Worm (Caenorhabditis elegans): ENCODE data around the gene C27A2.12.

Gene C27A2.12

ce11 chrII:5055129-5055666 lies 2.7 kb downstream of the C27A2.12 start, which contains the start of the genes ify-1 and rpl-22 (continued):
- TF ChIP-seq K12H6.12 (tag; optimal IDR thresholded peaks at IDR 0.05) (peak; percentile 56), ceh-100 (GFP tag; IDR thresholded peaks at IDR 0.05) (peak; percentile 90), attf-3 (GFP tag; conservative IDR thresholded peaks at IDR 0.05) (peak; percentile 65), somi-1 (GFP tag; optimal IDR thresholded peaks at IDR 0.05) (no peak), ztf-28 (GFP tag; IDR thresholded peaks at IDR 0.05) (0 out of 2 replicates have a peak, but pooled peaks have one; percentile 42), zfh-2 (GFP tag; conservative IDR thresholded peaks at IDR 0.05) (no peak), ztf-22 (GFP tag; optimal IDR thresholded peaks at IDR 0.05) (no peak), mel-28 (tag; optimal IDR thresholded peaks at IDR 0.05; ENCODE audit: borderline replicate concordance) (no peak), lin-35 (GFP tag; optimal IDR thresholded peaks at IDR 0.05) (peak; percentile 8 to 91 (median 70)), Y79H2A.3 (GFP tag; conservative IDR thresholded peaks at IDR 0.05) (no peak), lsy-27 (tag; optimal IDR thresholded peaks at IDR 0.05; ENCODE audit: borderline replicate concordance, insufficient read depth) (no peak), gei-17 (GFP tag; optimal IDR thresholded peaks at IDR 0.05) (no peak), snpc-4 (GFP tag; optimal IDR thresholded peaks at IDR 0.05) (peak; percentile 78), snpc-4 (tag; optimal IDR thresholded peaks at IDR 0.05) (peak; percentile 89 to 92 (median 90)), bed-1 (GFP tag; IDR thresholded peaks at IDR 0.05) (no peak), F10E7.11 (tag; optimal IDR thresholded peaks at IDR 0.05) (no peak), nhr-120 (GFP tag; IDR thresholded peaks at IDR 0.05) (no peak), hmg-20 (GFP tag; IDR thresholded peaks at IDR 0.05) (peak; percentile 48; the same call in 1 of the 2 replicates), ama-1 (optimal IDR thresholded peaks at IDR 0.05) (no peak), ama-1 (GFP tag; optimal IDR thresholded peaks at IDR 0.05) (no peak), atf-7 (tag; optimal IDR thresholded peaks at IDR 0.05) (no peak), B0035.1 (tag; optimal IDR thresholded peaks at IDR 0.05) (no peak), ceh-91 (GFP tag; IDR thresholded peaks at IDR 0.05) (peak; percentile 89), chd-7 (tag; optimal IDR thresholded peaks at IDR 0.05) (no peak), tbp1 (GFP tag; optimal IDR thresholded peaks at IDR 0.05) (peak; percentile 73), egl-18 (GFP tag; IDR thresholded peaks at IDR 0.05) (no peak), egrh-3 (GFP tag; IDR thresholded peaks at IDR 0.05) (peak; percentile 77), sea-2 (GFP tag; IDR thresholded peaks at IDR 0.05) (no peak), F49E8.2 (tag; optimal IDR thresholded peaks at IDR 0.05; ENCODE audit: insufficient read depth) (peak; percentile 93), akir-1 (GFP tag; optimal IDR thresholded peaks at IDR 0.05) (no peak), madf-6 (GFP tag; IDR thresholded peaks at IDR 0.05) (peak; percentile 94), unc-62 (GFP tag; optimal IDR thresholded peaks at IDR 0.05) (no peak), hmg-1.2 (GFP tag; IDR thresholded peaks at IDR 0.05) (peak; percentile 71), nfya-2 (GFP tag; IDR thresholded peaks at IDR 0.05) (no peak), efl-1 (GFP tag; optimal IDR thresholded peaks at IDR 0.05) (peak; percentile 80), ztf-3 (GFP tag; optimal IDR thresholded peaks at IDR 0.05) (no peak), lir-1 (GFP tag; conservative IDR thresholded peaks at IDR 0.05) (peak; percentile 39; the same call in 1 of the 2 replicates), lin-26 (GFP tag; IDR thresholded peaks at IDR 0.05) (no peak; the same call in 1 of the 2 replicates), sptf-2 (GFP tag; optimal IDR thresholded peaks at IDR 0.05) (no peak), K11D2.4 (GFP tag; IDR thresholded peaks at IDR 0.05) (peak; percentile 66; the same call in 1 of the 2 replicates), lsl-1 (GFP tag; optimal IDR thresholded peaks at IDR 0.05) (peak; percentile 95), F57A8.1 (GFP tag; optimal IDR thresholded peaks at IDR 0.05) (no peak), zim-3 (tag; optimal IDR thresholded peaks at IDR 0.05) (no peak), bed-2 (GFP tag; IDR thresholded peaks at IDR 0.05) (no peak), egl-44 (GFP tag; IDR thresholded peaks at IDR 0.05) (no peak), let-526 (GFP tag; IDR thresholded peaks at IDR 0.05) (no peak), Y67H2A.10 (GFP tag; conservative IDR thresholded peaks at IDR 0.05) (no peak), lin-40 (tag; optimal IDR thresholded peaks at IDR 0.05) (peak; percentile 79)
